Worm (Caenorhabditis elegans): ENCODE data around the gene C26B2.8.

ce11 chrIV:8005376-8005775, 8.6 kb upstream of the C26B2.8 start:
- TF ChIP-seq fkh-10 (GFP tag; optimal IDR thresholded peaks at IDR 0.05) (no peak), ceh-82 (tag; optimal IDR thresholded peaks at IDR 0.05) (no peak), pqm-1 (tag; optimal IDR thresholded peaks at IDR 0.05) (no peak), unc-62 (GFP tag; optimal IDR thresholded peaks at IDR 0.05) (no peak), lin-39 (tag; optimal IDR thresholded peaks at IDR 0.05) (no peak), zag-1 (tag; optimal IDR thresholded peaks at IDR 0.05) (no peak)
